Worm (Caenorhabditis elegans) whole organism, midembryonic: ENCODE measurements around the gene F09C6.13.

ENCODE experiments used
- cog-1 ChIP-seq: sonication (generic microtip); optimal IDR thresholded peaks from 2 replicates; lab custom pipeline; 2016; ENCODE audit warnings: missing genetic modification characterization, missing compliant biosample characterization
- flt-1 ChIP-seq: fragments of 200-800 bp; sonication (Bioruptor generic); IDR thresholded peaks from 2 replicates; pipeline ENCODE4 v1.3.6; 2022; ENCODE audit warnings: missing genetic modification characterization, missing compliant biosample characterization
- med-1 ChIP-seq: sonication (generic microtip); optimal IDR thresholded peaks from 2 replicates; lab custom pipeline; 2017; ENCODE audit warnings: missing genetic modification characterization, mild to moderate bottlenecking, missing compliant biosample characterization, antibody characterized with exemption, missing genetic modification reagents; ENCODE audit not compliant: insufficient read depth
- ref-1 ChIP-seq: fragments of 200-800 bp; sonication (Bioruptor generic); conservative IDR thresholded peaks from 2 replicates; pipeline ENCODE4 v1.3.6; 2022; ENCODE audit warnings: missing genetic modification reagents, missing genetic modification characterization, missing compliant biosample characterization
- ztf-23 ChIP-seq: fragments of 200-800 bp; sonication (Bioruptor generic); IDR thresholded peaks from 2 replicates; pipeline ENCODE4 v1.3.6; 2022; ENCODE audit warnings: missing genetic modification reagents, missing genetic modification characterization, missing compliant biosample characterization
- ztf-29 ChIP-seq: fragments of 200-800 bp; sonication (Bioruptor generic); IDR thresholded peaks from 2 replicates; pipeline ENCODE4 v1.3.6; 2022; ENCODE audit warnings: missing genetic modification reagents, missing genetic modification characterization, missing compliant biosample characterization

- no peak for TF ChIP-seq cog-1 (tag; lab: Kevin White, UChicago)
- no peak for TF ChIP-seq med-1 (GFP tag; lab: Kevin White, UChicago)
- no peak for TF ChIP-seq flt-1 (GFP tag; lab: Robert Waterston, UW)
- no peak for TF ChIP-seq ztf-29 (GFP tag; lab: Robert Waterston, UW)
- TF ChIP-seq ref-1 (GFP tag; lab: Robert Waterston, UW) = no peak
- no peak for TF ChIP-seq ztf-23 (GFP tag; lab: Robert Waterston, UW)
These were observed 31.2 kb downstream of the F09C6.13 start, which contains the start of gene F09C6.10 for ce11 chrV:16916079-16916478.
